Fruit fly (Drosophila melanogaster): ENCODE measurements around the gene heca.

Gene heca

DNA sequence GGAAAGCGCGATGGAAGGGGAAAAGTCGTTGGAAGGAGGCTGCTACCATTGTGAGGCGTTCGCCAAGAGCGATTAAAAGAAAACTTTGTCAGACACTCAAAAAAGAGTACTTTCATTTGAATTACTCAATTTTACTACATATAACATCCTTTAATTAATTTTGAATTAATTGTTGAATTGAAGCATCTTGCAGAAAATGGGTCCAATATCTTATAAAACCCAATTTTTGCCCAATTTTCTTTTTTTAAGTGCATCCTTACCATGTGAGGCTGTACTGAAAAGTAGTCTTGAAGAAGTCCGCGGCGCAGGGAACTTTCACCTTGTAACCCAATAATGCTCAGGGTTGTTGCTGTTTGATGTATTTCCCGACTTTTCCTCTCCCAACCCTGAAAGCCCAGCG, 42.5 kb upstream of the heca start (continued):
- peak; percentile 73 for TF ChIP-seq row (GFP tag; IDR thresholded peaks at IDR 0.05)
- TF ChIP-seq CG1529 (GFP tag; optimal IDR thresholded peaks at IDR 0.05) = peak; percentile 18
- TF ChIP-seq psq (GFP tag; optimal IDR thresholded peaks at IDR 0.05) = no peak
- no peak for TF ChIP-seq HLH4C (GFP tag; IDR thresholded peaks at IDR 0.05; ENCODE audit: partially characterized antibody)
- no peak for TF ChIP-seq TFAM (GFP tag; optimal IDR thresholded peaks at IDR 0.05)
- TF ChIP-seq nerfin-2 (GFP tag; IDR thresholded peaks at IDR 0.05; ENCODE audit: partially characterized antibody) = no peak
- no peak for TF ChIP-seq CG30020 (tag; optimal IDR thresholded peaks at IDR 0.05)
- TF ChIP-seq CG14965 (GFP tag; optimal IDR thresholded peaks at IDR 0.05; ENCODE audit: borderline replicate concordance) = no peak
- TF ChIP-seq chm (GFP tag; IDR thresholded peaks at IDR 0.05) = no peak
- no peak for TF ChIP-seq Antp (GFP tag; optimal IDR thresholded peaks at IDR 0.05)
- no peak for TF ChIP-seq dati (GFP tag; IDR thresholded peaks at IDR 0.05)
- TF ChIP-seq ewg (GFP tag; optimal IDR thresholded peaks at IDR 0.05) = no peak
- peak; percentile 8 for TF ChIP-seq Meics (GFP tag; optimal IDR thresholded peaks at IDR 0.05)
- TF ChIP-seq sug (tag; optimal IDR thresholded peaks at IDR 0.05) = no peak
- no peak for TF ChIP-seq NFAT (GFP tag; IDR thresholded peaks at IDR 0.05)
- no peak for TF ChIP-seq CG31388 (GFP tag; optimal IDR thresholded peaks at IDR 0.05)
- TF ChIP-seq CG8478 (optimal IDR thresholded peaks at IDR 0.05) = no peak
- no peak for TF ChIP-seq pnt (GFP tag; optimal IDR thresholded peaks at IDR 0.05)
- TF ChIP-seq ap (GFP tag; IDR thresholded peaks at IDR 0.05) = no peak
- no peak for TF ChIP-seq slou (GFP tag; optimal IDR thresholded peaks at IDR 0.05)
- TF ChIP-seq pan (optimal IDR thresholded peaks at IDR 0.05) = no peak
- no peak for TF ChIP-seq pan (GFP tag; optimal IDR thresholded peaks at IDR 0.05 in 1 of 2, IDR thresholded peaks at IDR 0.05 in 1 of 2)
- peak; percentile 1 for TF ChIP-seq CG9817 (tag; optimal IDR thresholded peaks at IDR 0.05)
- TF ChIP-seq Six4 (GFP tag; optimal IDR thresholded peaks at IDR 0.05) = no peak
- TF ChIP-seq wdn (GFP tag; IDR thresholded peaks at IDR 0.05) = no peak
- TF ChIP-seq oc (tag; optimal IDR thresholded peaks at IDR 0.05) = no peak
- TF ChIP-seq dpn (GFP tag; optimal IDR thresholded peaks at IDR 0.05) = peak in 1 of 2 experiments; percentile 29
- no peak for TF ChIP-seq Dek (tag; optimal IDR thresholded peaks at IDR 0.05)
- no peak for TF ChIP-seq YL-1 (GFP tag; optimal IDR thresholded peaks at IDR 0.05)
- no peak for TF ChIP-seq ase (GFP tag; IDR thresholded peaks at IDR 0.05)
- TF ChIP-seq Atf-2 (GFP tag; optimal IDR thresholded peaks at IDR 0.05) = no peak
- TF ChIP-seq CG8924 (tag; optimal IDR thresholded peaks at IDR 0.05) = no peak
- no peak for TF ChIP-seq Adf1 (GFP tag; IDR thresholded peaks at IDR 0.05)
- no peak for TF ChIP-seq CG2875 (GFP tag; optimal IDR thresholded peaks at IDR 0.05)
- TF ChIP-seq Side (GFP tag; optimal IDR thresholded peaks at IDR 0.05) = no peak
- no peak for TF ChIP-seq Hsf (GFP tag; optimal IDR thresholded peaks at IDR 0.05)
- TF ChIP-seq scrt (GFP tag; optimal IDR thresholded peaks at IDR 0.05) = peak; percentile 21
- no peak for TF ChIP-seq Dll (GFP tag; IDR thresholded peaks at IDR 0.05; ENCODE audit: partially characterized antibody)
- peak; percentile 10 for TF ChIP-seq gsb-n (tag; optimal IDR thresholded peaks at IDR 0.05)
- TF ChIP-seq phol (tag; optimal IDR thresholded peaks at IDR 0.05) = peak; percentile 47
- peak; percentile 49 for TF ChIP-seq CG15269 (tag; optimal IDR thresholded peaks at IDR 0.05)
- TF ChIP-seq CG10366 (GFP tag; IDR thresholded peaks at IDR 0.05) = peak; percentile 26; the same call in 1 of the 2 replicates
- TF ChIP-seq CG11723 (GFP tag; optimal IDR thresholded peaks at IDR 0.05) = no peak
- no peak for TF ChIP-seq ham (GFP tag; IDR thresholded peaks at IDR 0.05)
- peak; percentile 4 for TF ChIP-seq sqz (GFP tag; optimal IDR thresholded peaks at IDR 0.05)
- TF ChIP-seq Lhr (GFP tag; optimal IDR thresholded peaks at IDR 0.05) = no peak
- TF ChIP-seq Hr51 (GFP tag; optimal IDR thresholded peaks at IDR 0.05) = peak in 1 of 2 experiments; percentile 56
- TF ChIP-seq CG14710 (tag; optimal IDR thresholded peaks at IDR 0.05) = peak; percentile 17
- no peak for TF ChIP-seq CG10462 (GFP tag; optimal IDR thresholded peaks at IDR 0.05)
- TF ChIP-seq Sry-δ (GFP tag; optimal IDR thresholded peaks at IDR 0.05) = no peak
- TF ChIP-seq Hr78 (GFP tag; optimal IDR thresholded peaks at IDR 0.05) = no peak
- TF ChIP-seq D19B (GFP tag; optimal IDR thresholded peaks at IDR 0.05) = no peak
